Worm (Caenorhabditis elegans) whole organism, L1 larva: ENCODE results near the gene memb-2.

ENCODE experiments used
- C04F5.9 ChIP-seq: sonication (generic microtip); optimal IDR thresholded peaks from 2 replicates; lab custom pipeline; 2016; ENCODE audit warnings: missing genetic modification characterization, missing compliant biosample characterization
- F16B12.6 ChIP-seq: fragments of 150-350 bp; optimal IDR thresholded peaks from 2 replicates; lab custom pipeline; 2014; ENCODE audit warnings: missing biosample characterization, missing genetic modification characterization
- Y116A8C.19 ChIP-seq: sonication (generic microtip); optimal IDR thresholded peaks from 2 replicates; lab custom pipeline; 2016; ENCODE audit warnings: missing compliant biosample characterization, missing genetic modification characterization, borderline replicate concordance
- aha-1 ChIP-seq: fragments of 150-350 bp; optimal IDR thresholded peaks from 2 replicates; lab custom pipeline; 2014; ENCODE audit warnings: missing biosample characterization, missing genetic modification characterization
- aly-2 ChIP-seq: fragments of 150-350 bp; optimal IDR thresholded peaks from 2 replicates; lab custom pipeline; 2014; ENCODE audit warnings: missing biosample characterization, missing genetic modification characterization
- efl-1 ChIP-seq, 4 experiments: fragments of 150-350 bp; optimal IDR thresholded peaks in 3 of 4; peaks in 1 of 4; 1 replicate in 1 of 4; 2 replicates in 3 of 4; lab custom pipeline; 2014; ENCODE audit warnings: missing biosample characterization in 2 of 4, missing genetic modification characterization in 2 of 4, missing genetic modification reagents in 2 of 4
- efl-3 ChIP-seq: fragments of 200-800 bp; sonication (Bioruptor generic); optimal IDR thresholded peaks from 2 replicates; lab custom pipeline; 2018; ENCODE audit warnings: mild to moderate bottlenecking, missing genetic modification characterization, missing compliant biosample characterization
- elt-2 ChIP-seq: sonication (generic microtip); optimal IDR thresholded peaks from 2 replicates; lab custom pipeline; 2016; ENCODE audit warnings: missing genetic modification characterization, mild to moderate bottlenecking, inconsistent platforms, missing compliant biosample characterization, missing genetic modification reagents
- elt-3 ChIP-seq, 6 experiments: fragments of 150-350 bp in 1 of 6; sonication (generic microtip); optimal IDR thresholded peaks; 2 replicates each; lab custom pipeline; 2017 to 2018; ENCODE audit warnings: missing biosample characterization in 6 of 6, missing genetic modification characterization in 6 of 6, inconsistent platforms in 1 of 6
- ets-5 ChIP-seq: fragments of 200-800 bp; sonication (Bioruptor generic); IDR thresholded peaks from 2 replicates; pipeline ENCODE4 v1.3.6; 2022; ENCODE audit warnings: missing genetic modification characterization, missing compliant biosample characterization
- fkh-8 ChIP-seq: sonication (generic microtip); optimal IDR thresholded peaks from 2 replicates; lab custom pipeline; 2016; ENCODE audit warnings: mild to moderate bottlenecking, missing genetic modification characterization, missing compliant biosample characterization
- fos-1 ChIP-seq: fragments of 150-350 bp; optimal IDR thresholded peaks from 2 replicates; lab custom pipeline; 2014; ENCODE audit warnings: missing biosample characterization, missing genetic modification characterization
- hpl-2 ChIP-seq: fragments of 150-350 bp; optimal IDR thresholded peaks from 2 replicates; lab custom pipeline; 2014; ENCODE audit warnings: missing biosample characterization, missing genetic modification reagents, missing genetic modification characterization
- isw-1 ChIP-seq: fragments of 200-800 bp; sonication (Bioruptor generic); IDR thresholded peaks from 2 replicates; pipeline ENCODE4 v1.3.6; 2022; ENCODE audit warnings: missing genetic modification characterization, missing compliant biosample characterization
- jun-1 ChIP-seq: fragments of 150-350 bp; optimal IDR thresholded peaks from 2 replicates; lab custom pipeline; 2014; ENCODE audit warnings: missing biosample characterization, missing genetic modification reagents, missing genetic modification characterization
- lin-14 ChIP-seq: fragments of 200-800 bp; sonication (Bioruptor generic); optimal IDR thresholded peaks from 2 replicates; lab custom pipeline; 2018; ENCODE audit warnings: mild to moderate bottlenecking, missing genetic modification characterization, moderate library complexity, missing compliant biosample characterization
- lin-35 ChIP-seq, 2 experiments: fragments of 150-350 bp; optimal IDR thresholded peaks; 2 replicates each; lab custom pipeline; 2014; ENCODE audit warnings: missing biosample characterization in 2 of 2, missing genetic modification characterization in 2 of 2, missing genetic modification reagents in 2 of 2
- lir-3 ChIP-seq: sonication (generic microtip); optimal IDR thresholded peaks from 2 replicates; lab custom pipeline; 2016; ENCODE audit warnings: mild to moderate bottlenecking, missing genetic modification characterization, moderate library complexity, missing compliant biosample characterization; ENCODE audit not compliant: poor library complexity
- lsy-2 ChIP-seq, 2 experiments: fragments of 150-350 bp; optimal IDR thresholded peaks; 2 replicates each; lab custom pipeline; 2014; ENCODE audit warnings: missing biosample characterization in 2 of 2, missing genetic modification characterization in 2 of 2
- nhr-12 ChIP-seq: sonication (generic microtip); optimal IDR thresholded peaks from 2 replicates; lab custom pipeline; 2017; ENCODE audit warnings: missing biosample characterization, missing genetic modification characterization
- nhr-20 ChIP-seq: sonication (generic microtip); optimal IDR thresholded peaks from 2 replicates; lab custom pipeline; 2016; ENCODE audit warnings: mild to moderate bottlenecking, missing genetic modification characterization, missing compliant biosample characterization
- nhr-77 ChIP-seq: fragments of 150-350 bp; optimal IDR thresholded peaks from 2 replicates; lab custom pipeline; 2014; ENCODE audit warnings: missing biosample characterization, missing genetic modification characterization
- nhr-84 ChIP-seq: sonication (generic microtip); optimal IDR thresholded peaks from 2 replicates; lab custom pipeline; 2017; ENCODE audit warnings: missing biosample characterization, missing genetic modification characterization
- nhr-85 ChIP-seq: sonication (generic microtip); peaks from one replicate; lab custom pipeline; 2016; ENCODE audit warnings: missing genetic modification characterization, inconsistent platforms, missing compliant biosample characterization
- pax-3 ChIP-seq: fragments of 200-800 bp; sonication (Bioruptor generic); optimal IDR thresholded peaks from 2 replicates; lab custom pipeline; 2018; ENCODE audit warnings: mild to moderate bottlenecking, missing genetic modification characterization, moderate library complexity, missing compliant biosample characterization
- rnt-1 ChIP-seq: sonication (generic microtip); optimal IDR thresholded peaks from 2 replicates; lab custom pipeline; 2016; ENCODE audit warnings: mild to moderate bottlenecking, missing genetic modification characterization, moderate library complexity, missing compliant biosample characterization
- snpc-4 ChIP-seq: fragments of 150-350 bp; optimal IDR thresholded peaks from 2 replicates; lab custom pipeline; 2014; ENCODE audit warnings: missing biosample characterization, missing genetic modification characterization
- sox-4 ChIP-seq: sonication (generic microtip); optimal IDR thresholded peaks from 2 replicates; lab custom pipeline; 2016; ENCODE audit warnings: missing genetic modification characterization, missing compliant biosample characterization
- sptf-1 ChIP-seq: fragments of 150-350 bp; optimal IDR thresholded peaks from 2 replicates; lab custom pipeline; 2014; ENCODE audit warnings: missing biosample characterization, missing genetic modification characterization
- tbx-2 ChIP-seq: sonication (generic microtip); optimal IDR thresholded peaks from 2 replicates; lab custom pipeline; 2016; ENCODE audit warnings: missing genetic modification characterization, missing compliant biosample characterization
- tlp-1 ChIP-seq: fragments of 150-350 bp; optimal IDR thresholded peaks from 2 replicates; lab custom pipeline; 2014; ENCODE audit warnings: missing biosample characterization, missing genetic modification characterization
- unc-130 ChIP-seq: fragments of 150-350 bp; optimal IDR thresholded peaks from 2 replicates; lab custom pipeline; 2017; ENCODE audit warnings: missing biosample characterization, missing genetic modification characterization, inconsistent platforms
- unc-30 ChIP-seq: sonication (generic microtip); optimal IDR thresholded peaks from 2 replicates; lab custom pipeline; 2017; ENCODE audit warnings: missing biosample characterization, missing genetic modification characterization
- unc-98 ChIP-seq: fragments of 200-800 bp; sonication (Bioruptor generic); IDR thresholded peaks from 2 replicates; pipeline ENCODE4 v1.3.6; 2022; ENCODE audit warnings: missing genetic modification characterization, missing compliant biosample characterization
- vab-15 ChIP-seq: sonication (generic microtip); optimal IDR thresholded peaks from 2 replicates; lab custom pipeline; 2017; ENCODE audit warnings: missing genotype, mild to moderate bottlenecking, missing genetic modification characterization, missing compliant biosample characterization

memb-2 gene

DNA sequence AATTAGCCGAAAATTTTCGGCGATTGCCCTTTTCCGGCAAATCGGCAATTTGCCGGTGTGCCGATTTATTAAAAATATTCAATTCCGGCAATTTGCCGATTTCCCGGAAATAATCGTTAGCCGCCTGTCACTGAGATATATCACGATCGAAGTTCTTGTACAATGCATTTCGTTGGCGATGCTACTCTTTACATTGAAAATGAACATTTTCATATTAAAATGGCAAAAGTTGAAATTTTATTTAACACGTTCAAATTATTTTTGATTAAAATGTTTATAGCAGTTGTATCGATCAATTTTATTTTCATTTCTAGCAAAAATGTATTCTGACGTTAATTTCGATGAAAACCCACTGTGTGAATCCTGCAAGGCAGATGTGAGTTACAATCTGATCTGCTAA, 5.2 kb downstream of the memb-2 start, which contains the start of gene M03E7.3:
M03E7.3 (plus strand) TSS at position 301 of the 400 bp plus-strand sequence.
- TF ChIP-seq jun-1 (no peak), nhr-85 (tag; lab: Kevin White, UChicago) (no peak), efl-1 (optimal IDR thresholded peaks at IDR 0.05; lab: Kevin White, UChicago) (no peak), efl-1 (GFP tag; optimal IDR thresholded peaks at IDR 0.05 in 1 of 2; lab: Kevin White, UChicago) (no peak), nhr-77 (tag; lab: Kevin White, UChicago) (no peak), ets-5 (GFP tag; lab: Robert Waterston, UW) (no peak), unc-98 (GFP tag; lab: Robert Waterston, UW) (no peak), nhr-20 (tag; lab: Kevin White, UChicago) (no peak), unc-130 (tag; lab: Kevin White, UChicago) (no peak), hpl-2 (GFP tag; lab: Kevin White, UChicago) (no peak), Y116A8C.19 (tag; lab: Kevin White, UChicago) (no peak)
- TF ChIP-seq, all 84 proteins: peak for 0

DNA sequence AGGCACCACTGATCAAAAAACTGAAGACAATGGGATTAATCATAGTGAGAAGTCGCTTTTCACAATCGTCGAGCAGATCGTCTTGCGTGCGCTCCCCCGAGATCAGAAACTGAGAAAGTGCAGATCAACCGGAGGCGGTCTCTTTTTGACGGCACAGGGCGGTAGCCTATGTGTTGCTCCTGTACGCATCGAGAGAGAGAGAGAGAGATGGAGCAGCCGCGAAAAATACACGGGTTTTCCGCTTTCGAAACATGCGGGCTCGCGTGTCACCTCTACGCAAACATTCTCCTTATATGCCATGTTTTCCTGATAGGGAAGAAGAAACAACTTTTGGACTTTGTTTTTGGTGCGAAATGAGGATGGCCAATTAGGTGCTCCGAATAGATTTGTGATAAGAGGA, 6.8 kb downstream of the memb-2 start, which contains the start of gene lrpc-1:
lrpc-1 (minus strand) TSS at position 101 of the 400 bp plus-strand sequence.
- TF ChIP-seq rnt-1 (tag; lab: Kevin White, UChicago) (no peak), efl-3 (no peak), elt-3 (tag; optimal IDR thresholded peaks at IDR 0.05; lab: Kevin White, UChicago) (no peak), tlp-1 (tag; lab: Kevin White, UChicago) (no peak), unc-98 (GFP tag; lab: Robert Waterston, UW) (no peak), isw-1 (GFP tag; lab: Robert Waterston, UW) (no peak), C04F5.9 (tag; lab: Kevin White, UChicago) (no peak), nhr-84 (tag; lab: Kevin White, UChicago) (no peak), efl-1 (optimal IDR thresholded peaks at IDR 0.05; lab: Kevin White, UChicago) (no peak), efl-1 (GFP tag; optimal IDR thresholded peaks at IDR 0.05 in 1 of 2; lab: Kevin White, UChicago) (no peak), vab-15 (tag; lab: Kevin White, UChicago) (no peak), nhr-12 (tag; lab: Kevin White, UChicago) (no peak), unc-130 (tag; lab: Kevin White, UChicago) (no peak)

DNA sequence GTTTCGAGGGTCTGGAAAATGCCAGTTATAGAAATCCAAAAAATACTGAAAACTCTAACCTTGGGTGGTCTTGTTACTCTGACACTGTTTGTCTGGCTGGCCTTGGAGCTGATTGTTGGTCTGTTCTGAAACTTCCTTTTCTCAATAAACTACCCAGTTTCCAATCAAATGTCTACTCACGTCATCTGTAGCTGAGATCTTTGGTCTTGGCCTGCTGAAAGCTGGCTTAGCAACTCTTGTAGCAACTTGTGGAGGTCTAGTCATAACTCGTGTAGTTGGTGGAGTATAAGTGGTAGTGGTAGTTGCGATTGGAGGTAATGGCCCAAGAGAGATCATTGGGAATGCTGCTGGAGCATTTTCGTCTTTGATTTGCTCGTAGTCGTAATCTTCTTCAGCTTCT, 9.8 kb downstream of the memb-2 start:
- TF ChIP-seq lin-14 (GFP tag; lab: Kevin White, UChicago) (no peak), nhr-84 (tag; lab: Kevin White, UChicago) (no peak), pax-3 (tag; lab: Kevin White, UChicago) (no peak), ets-5 (GFP tag; lab: Robert Waterston, UW) (no peak), aha-1 (tag; lab: Kevin White, UChicago) (no peak), F16B12.6 (tag; lab: Kevin White, UChicago) (no peak)

DNA sequence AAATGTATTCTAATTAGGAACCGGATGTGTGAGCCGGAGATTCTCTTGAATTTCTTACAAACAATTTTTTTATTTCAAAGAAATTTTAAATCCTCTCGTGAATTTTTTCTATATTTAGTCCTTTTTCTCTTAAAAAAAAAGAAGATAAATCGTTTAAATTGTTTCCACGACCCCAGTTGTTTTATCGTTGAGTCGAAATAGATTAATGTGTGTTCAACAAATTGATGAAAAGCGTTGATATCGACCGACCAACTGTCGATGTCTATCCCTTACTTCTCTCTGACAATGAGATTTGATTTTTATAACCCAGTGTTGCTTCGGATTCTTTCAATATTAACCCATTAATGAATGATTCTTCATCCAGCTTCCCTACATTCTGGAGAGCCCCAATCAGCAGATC, 13.7 kb downstream of the memb-2 start, which contains the start of gene CD4.1:
CD4.1 (plus strand) TSS at position 301 of the 400 bp plus-strand sequence.
- TF ChIP-seq rnt-1 (tag; lab: Kevin White, UChicago), result peak; percentile 38
- TF ChIP-seq lin-35 (GFP tag; optimal IDR thresholded peaks at IDR 0.05; lab: Kevin White, UChicago), result no peak
- TF ChIP-seq unc-30, result no peak
- no peak for TF ChIP-seq nhr-20 (tag; lab: Kevin White, UChicago)
- no peak for TF ChIP-seq sox-4 (tag; lab: Kevin White, UChicago)
- TF ChIP-seq fos-1 (tag; lab: Kevin White, UChicago), result no peak
- no peak for TF ChIP-seq sptf-1 (tag; lab: Kevin White, UChicago)

DNA sequence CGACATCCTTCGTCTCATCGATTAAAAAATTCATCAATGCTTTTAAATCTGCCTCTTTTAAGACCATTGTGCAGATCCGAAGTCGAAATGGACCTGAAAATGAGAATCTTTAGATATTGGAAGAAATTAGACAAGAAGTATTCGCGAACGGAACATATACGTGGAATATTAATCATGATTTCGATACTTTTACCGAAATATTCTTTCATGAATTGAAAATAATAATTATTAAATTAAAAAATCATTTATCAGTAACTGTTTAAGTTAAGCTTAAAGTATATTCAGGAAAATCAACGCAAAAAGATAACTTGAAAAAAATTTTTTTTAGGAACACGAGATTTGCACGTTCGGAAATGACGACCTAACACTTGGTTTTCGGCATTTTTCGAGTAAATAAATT, 18.7 kb downstream of the memb-2 start, which contains the start of gene CD4.8:
CD4.8 (minus strand) TSS at position 101 of the 400 bp plus-strand sequence.
- TF ChIP-seq aly-2 (tag; lab: Kevin White, UChicago) (no peak), lir-3 (tag; lab: Kevin White, UChicago) (no peak), pax-3 (tag; lab: Kevin White, UChicago) (no peak), F16B12.6 (tag; lab: Kevin White, UChicago) (no peak), lin-14 (GFP tag; lab: Kevin White, UChicago) (no peak), lsy-2 (tag; optimal IDR thresholded peaks at IDR 0.05; lab: Kevin White, UChicago) (no peak), elt-2 (tag; lab: Kevin White, UChicago) (no peak), fkh-8 (tag; lab: Kevin White, UChicago) (no peak), nhr-84 (tag; lab: Kevin White, UChicago) (no peak), tbx-2 (no peak), snpc-4 (tag; lab: Kevin White, UChicago) (no peak)
